Worm (Caenorhabditis elegans): ENCODE results near the gene fbxa-80.

DNA sequence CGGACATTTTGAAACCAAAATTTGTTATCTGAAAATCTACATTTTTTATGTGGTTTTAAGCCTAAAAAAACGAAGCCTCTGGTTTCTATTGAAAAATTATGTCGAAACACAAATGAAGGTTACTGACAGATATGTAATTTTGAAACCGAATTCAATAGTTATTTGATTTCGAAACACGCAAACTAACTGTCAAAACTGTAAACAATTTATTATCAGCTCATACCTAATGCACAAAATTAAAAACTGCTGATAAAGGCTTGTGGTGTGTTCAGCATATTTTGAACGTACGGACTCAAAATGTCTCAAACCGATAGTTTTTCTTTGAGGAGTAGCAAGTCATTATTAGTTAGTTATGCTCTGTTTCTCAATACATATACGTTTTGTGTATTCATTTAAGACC lies 27.5 kb upstream of the fbxa-80 start, which contains the start of gene fbxa-26:
- TF ChIP-seq mab-5 (tag; optimal IDR thresholded peaks at IDR 0.05): no peak
- TF ChIP-seq snpc-4 (tag; optimal IDR thresholded peaks at IDR 0.05): no peak
- TF ChIP-seq nhr-2 (tag; optimal IDR thresholded peaks at IDR 0.05): no peak
- no peak for TF ChIP-seq elt-1 (tag; optimal IDR thresholded peaks at IDR 0.05; ENCODE audit: borderline replicate concordance, insufficient read depth)
- TF ChIP-seq pha-4 (tag; optimal IDR thresholded peaks at IDR 0.05): no peak
- no peak for TF ChIP-seq unc-62 (GFP tag; optimal IDR thresholded peaks at IDR 0.05)
- TF ChIP-seq ham-2 (GFP tag; optimal IDR thresholded peaks at IDR 0.05): no peak
- TF ChIP-seq ces-1 (GFP tag; optimal IDR thresholded peaks at IDR 0.05): no peak
- TF ChIP-seq nhr-76 (tag; optimal IDR thresholded peaks at IDR 0.05): no peak
- no peak for TF ChIP-seq mep-1 (tag; optimal IDR thresholded peaks at IDR 0.05)

Data from whole organism, mixed stage, embryonic.